Fruit fly (Drosophila melanogaster): Measurements from ENCODE around the gene CG32024.
A peak's percentile ranks its signal among the peaks of the same experiment; 100 is the strongest.

CG32024 gene

dm6 chr3L:8765969-8766538, 41.3 kb upstream of the CG32024 start (continued):
- TF ChIP-seq CG13775 (GFP tag; optimal IDR thresholded peaks at IDR 0.05), result peak; percentile 99
- TF ChIP-seq CG3847 (GFP tag; IDR thresholded peaks at IDR 0.05), result peak; percentile 98
- peak; percentile 97 to 98 for TF ChIP-seq chif (GFP tag; optimal IDR thresholded peaks at IDR 0.05)
- no peak for TF ChIP-seq sna (GFP tag; IDR thresholded peaks at IDR 0.05; ENCODE audit: partially characterized antibody)
- TF ChIP-seq Doc2 (GFP tag; IDR thresholded peaks at IDR 0.05), result peak; percentile 91
- peak; percentile 91 for TF ChIP-seq chm (GFP tag; IDR thresholded peaks at IDR 0.05)
- peak; percentile 98 for TF ChIP-seq CG12219 (GFP tag; optimal IDR thresholded peaks at IDR 0.05)
- TF ChIP-seq bowl (GFP tag; IDR thresholded peaks at IDR 0.05), result peak; percentile 90
- TF ChIP-seq HmgD (GFP tag; optimal IDR thresholded peaks at IDR 0.05), result peak; percentile 82
- peak; percentile 92 for TF ChIP-seq dimm (GFP tag; IDR thresholded peaks at IDR 0.05)
- peak; percentile 98 for TF ChIP-seq CG14014 (GFP tag; IDR thresholded peaks at IDR 0.05)
- TF ChIP-seq dmrt99B (tag; optimal IDR thresholded peaks at IDR 0.05), result peak; percentile 99
- TF ChIP-seq CG10274 (GFP tag; optimal IDR thresholded peaks at IDR 0.05), result peak; percentile 91
- TF ChIP-seq ERR (GFP tag; optimal IDR thresholded peaks at IDR 0.05), result peak; percentile 91
- TF ChIP-seq Mrtf (GFP tag; IDR thresholded peaks at IDR 0.05), result peak; percentile 97
- peak; percentile 99 for TF ChIP-seq Chrac-16 (GFP tag; optimal IDR thresholded peaks at IDR 0.05)
- peak; percentile 56 for TF ChIP-seq MESR4 (GFP tag; optimal IDR thresholded peaks at IDR 0.05)
- TF ChIP-seq CG3281 (GFP tag; optimal IDR thresholded peaks at IDR 0.05), result peak; percentile 98
- TF ChIP-seq crc (GFP tag; optimal IDR thresholded peaks at IDR 0.05), result peak; percentile 76
- peak; percentile 65 for TF ChIP-seq sima (GFP tag; optimal IDR thresholded peaks at IDR 0.05)
- TF ChIP-seq CG8290 (GFP tag; optimal IDR thresholded peaks at IDR 0.05), result peak; percentile 75
- TF ChIP-seq CG8290 (tag; optimal IDR thresholded peaks at IDR 0.05), result peak; percentile 93 to 95
- peak; percentile 49; the same call in 2 of the 4 replicates for TF ChIP-seq Dll (GFP tag; IDR thresholded peaks at IDR 0.05; ENCODE audit: partially characterized antibody)
- TF ChIP-seq CG11085 (GFP tag; IDR thresholded peaks at IDR 0.05), result peak; percentile 94
- peak; percentile 94 for TF ChIP-seq CG4707 (GFP tag; optimal IDR thresholded peaks at IDR 0.05)
- TF ChIP-seq CG4617 (GFP tag; optimal IDR thresholded peaks at IDR 0.05; ENCODE audit: borderline replicate concordance), result peak; percentile 97
- TF ChIP-seq slbo (GFP tag; IDR thresholded peaks at IDR 0.05), result peak; percentile 98
- no peak for TF ChIP-seq Hr39 (optimal IDR thresholded peaks at IDR 0.05)
- TF ChIP-seq Rfx (GFP tag; IDR thresholded peaks at IDR 0.05), result peak; percentile 98
- TF ChIP-seq Aef1 (GFP tag; IDR thresholded peaks at IDR 0.05), result peak; percentile 98
- TF ChIP-seq Awh (GFP tag; IDR thresholded peaks at IDR 0.05), result peak; percentile 97
- peak; percentile 59 for TF ChIP-seq Fer2 (tag; optimal IDR thresholded peaks at IDR 0.05)
- TF ChIP-seq NC2β (GFP tag; optimal IDR thresholded peaks at IDR 0.05), result peak; percentile 96
- peak; percentile 97 for TF ChIP-seq CG14710 (tag; optimal IDR thresholded peaks at IDR 0.05)
- TF ChIP-seq Myb (GFP tag; optimal IDR thresholded peaks at IDR 0.05), result peak; percentile 87
- peak; percentile 51 to 78 for TF ChIP-seq insv (GFP tag; optimal IDR thresholded peaks at IDR 0.05)
- peak; percentile 92 for TF ChIP-seq CG17912 (GFP tag; optimal IDR thresholded peaks at IDR 0.05)
- peak; percentile 93 for TF ChIP-seq ssp (GFP tag; IDR thresholded peaks at IDR 0.05)
- peak; percentile 99 for TF ChIP-seq Hmr (GFP tag; optimal IDR thresholded peaks at IDR 0.05)
- peak; percentile 97 for TF ChIP-seq CG34422 (GFP tag; IDR thresholded peaks at IDR 0.05)
- TF ChIP-seq CG32532 (GFP tag; IDR thresholded peaks at IDR 0.05), result peak; percentile 98
- peak; percentile 96 for TF ChIP-seq Asciz (GFP tag; optimal IDR thresholded peaks at IDR 0.05)
- TF ChIP-seq fd96Cb (tag; optimal IDR thresholded peaks at IDR 0.05), result peak; percentile 98
- TF ChIP-seq CG33213 (GFP tag; optimal IDR thresholded peaks at IDR 0.05), result peak; percentile 86
- peak; percentile 99 for TF ChIP-seq CG2712 (tag; optimal IDR thresholded peaks at IDR 0.05)
- peak; percentile 87 for TF ChIP-seq aop (GFP tag; IDR thresholded peaks at IDR 0.05)
- peak; percentile 95 for TF ChIP-seq ap (GFP tag; IDR thresholded peaks at IDR 0.05)
- TF ChIP-seq CG7786 (GFP tag; optimal IDR thresholded peaks at IDR 0.05), result peak; percentile 98
- TF ChIP-seq Hr51 (GFP tag; optimal IDR thresholded peaks at IDR 0.05), result peak; percentile 96 to 99
- peak; percentile 98 for TF ChIP-seq row (GFP tag; IDR thresholded peaks at IDR 0.05)
- peak; percentile 98 for TF ChIP-seq Med (GFP tag)

Measured in whole organism, embryonic.